Fruit fly (Drosophila melanogaster) whole organism, embryonic: ENCODE results near the gene CG4101.

Experiments used
- Aef1 ChIP-seq: fragments of 200-800 bp; sonication (Bioruptor generic); IDR thresholded peaks from 3 replicates; pipeline ENCODE4 v1.3.6; 2022; ENCODE audit warnings: missing biosample characterization, missing genetic modification characterization
- Asciz ChIP-seq: fragments of 200-800 bp; sonication (Bioruptor generic); optimal IDR thresholded peaks from 2 replicates; lab custom pipeline; 2017; ENCODE audit warnings: missing biosample characterization, mild to moderate bottlenecking, missing genetic modification characterization, missing genetic modification reagents
- Bgb ChIP-seq: fragments of 200-800 bp; sonication (Bioruptor generic); IDR thresholded peaks from 2 replicates; pipeline ENCODE4 v1.3.6; 2022; ENCODE audit warnings: missing biosample characterization, missing genetic modification characterization; ENCODE audit not compliant: partially characterized antibody
- CG10209 ChIP-seq: fragments of 200-800 bp; sonication (Bioruptor generic); optimal IDR thresholded peaks from 3 replicates; lab custom pipeline; 2017; ENCODE audit warnings: missing biosample characterization, mild to moderate bottlenecking, missing genetic modification characterization, missing genetic modification reagents
- CG10267 ChIP-seq: fragments of 200-800 bp; sonication (Bioruptor generic); optimal IDR thresholded peaks from 2 replicates; lab custom pipeline; 2018; ENCODE audit warnings: missing biosample characterization, mild to moderate bottlenecking, missing genetic modification characterization, moderate library complexity
- CG10543 ChIP-seq: fragments of 200-800 bp; sonication (Bioruptor generic); optimal IDR thresholded peaks from 3 replicates; lab custom pipeline; 2017; ENCODE audit warnings: missing biosample characterization, mild to moderate bottlenecking, missing genetic modification characterization, moderate library complexity
- CG11093 ChIP-seq: fragments of 200-800 bp; sonication (Bioruptor generic); IDR thresholded peaks from 3 replicates; pipeline ENCODE4 v1.3.6; 2022; ENCODE audit warnings: missing biosample characterization, missing genetic modification characterization
- CG11398 ChIP-seq: fragments of 200-800 bp; sonication (Bioruptor generic); optimal IDR thresholded peaks from 2 replicates; lab custom pipeline; 2016; ENCODE audit warnings: missing biosample characterization, missing genetic modification characterization
- CG12659 ChIP-seq: fragments of 200-800 bp; sonication (Bioruptor generic); optimal IDR thresholded peaks from 3 replicates; lab custom pipeline; 2017; ENCODE audit warnings: mild to moderate bottlenecking, missing biosample characterization, missing genetic modification reagents, missing genetic modification characterization
- CG12942 ChIP-seq: fragments of 200-800 bp; sonication (Bioruptor generic); optimal IDR thresholded peaks from 3 replicates; lab custom pipeline; 2016; ENCODE audit warnings: missing biosample characterization, missing genetic modification characterization
- CG13287 ChIP-seq: fragments of 200-800 bp; sonication (Bioruptor generic); IDR thresholded peaks from 2 replicates; pipeline ENCODE4 v1.3.6; 2022; ENCODE audit warnings: missing biosample characterization, missing genetic modification characterization; ENCODE audit not compliant: partially characterized antibody
- CG13424 ChIP-seq: fragments of 200-800 bp; sonication (Bioruptor generic); optimal IDR thresholded peaks from 2 replicates; lab custom pipeline; 2019; ENCODE audit warnings: missing biosample characterization, mild to moderate bottlenecking, missing genetic modification characterization, moderate library complexity
- CG13894 ChIP-seq: fragments of 200-800 bp; sonication (Bioruptor generic); optimal IDR thresholded peaks from 3 replicates; lab custom pipeline; 2018; ENCODE audit warnings: missing biosample characterization, mild to moderate bottlenecking, missing genetic modification characterization, moderate library complexity
- CG14965 ChIP-seq: fragments of 200-800 bp; sonication (Bioruptor generic); optimal IDR thresholded peaks from 2 replicates; lab custom pipeline; 2016; ENCODE audit warnings: missing biosample characterization, missing genetic modification characterization, borderline replicate concordance
- CG17361 ChIP-seq: fragments of 200-800 bp; sonication (Bioruptor generic); IDR thresholded peaks from 3 replicates; pipeline ENCODE4 v1.3.6; 2022; ENCODE audit warnings: missing biosample characterization, missing genetic modification characterization
- CG2120 ChIP-seq: fragments of 200-800 bp; sonication (Bioruptor generic); optimal IDR thresholded peaks from 3 replicates; lab custom pipeline; 2016; ENCODE audit warnings: missing biosample characterization, missing genetic modification characterization
- CG30431 ChIP-seq: fragments of 200-800 bp; sonication (Bioruptor generic); optimal IDR thresholded peaks from 2 replicates; lab custom pipeline; 2017; ENCODE audit warnings: missing biosample characterization, missing genetic modification characterization
- CG3065 ChIP-seq: fragments of 200-800 bp; sonication (Bioruptor generic); optimal IDR thresholded peaks from 2 replicates; lab custom pipeline; 2016; ENCODE audit warnings: missing biosample characterization, missing genetic modification characterization
- CG3995 ChIP-seq: fragments of 200-800 bp; sonication (Bioruptor generic); optimal IDR thresholded peaks from 3 replicates; lab custom pipeline; 2016; ENCODE audit warnings: missing biosample characterization, missing genetic modification characterization
- CG4424 ChIP-seq: fragments of 200-800 bp; sonication (Bioruptor generic); optimal IDR thresholded peaks from 3 replicates; lab custom pipeline; 2016; ENCODE audit warnings: missing biosample characterization, missing genetic modification characterization
- CG6254 ChIP-seq: fragments of 200-800 bp; sonication (Bioruptor generic); optimal IDR thresholded peaks from 3 replicates; lab custom pipeline; 2017; ENCODE audit warnings: mild to moderate bottlenecking, missing biosample characterization, missing genetic modification reagents, missing genetic modification characterization
- CG6791 ChIP-seq: fragments of 200-800 bp; sonication (Bioruptor generic); IDR thresholded peaks from 3 replicates; pipeline ENCODE4 v1.3.6; 2022; ENCODE audit warnings: missing biosample characterization, missing genetic modification characterization; ENCODE audit not compliant: partially characterized antibody
- CG7963 ChIP-seq: fragments of 200-800 bp; sonication (Bioruptor generic); IDR thresholded peaks from 3 replicates; pipeline ENCODE4 v1.3.6; 2022; ENCODE audit warnings: missing biosample characterization, missing genetic modification characterization; ENCODE audit not compliant: partially characterized antibody
- CHES-1-like ChIP-seq: fragments of 200-800 bp; sonication (Bioruptor generic); optimal IDR thresholded peaks from 2 replicates; lab custom pipeline; 2016; ENCODE audit warnings: missing biosample characterization, missing genetic modification characterization
- H15 ChIP-seq: fragments of 200-800 bp; sonication (Bioruptor generic); IDR thresholded peaks from 3 replicates; pipeline ENCODE4 v1.3.6; 2022; ENCODE audit warnings: missing biosample characterization, missing genetic modification characterization
- HLH4C ChIP-seq: fragments of 200-800 bp; sonication (Bioruptor generic); IDR thresholded peaks from 3 replicates; pipeline ENCODE4 v1.3.6; 2022; ENCODE audit warnings: missing biosample characterization, missing genetic modification characterization; ENCODE audit not compliant: partially characterized antibody
- HmgZ ChIP-seq: fragments of 200-800 bp; sonication (Bioruptor generic); optimal IDR thresholded peaks from 2 replicates; lab custom pipeline; 2018; ENCODE audit warnings: missing biosample characterization, mild to moderate bottlenecking, missing genetic modification characterization
- Hmr ChIP-seq: fragments of 200-800 bp; sonication (Bioruptor generic); optimal IDR thresholded peaks from 3 replicates; lab custom pipeline; 2017; ENCODE audit warnings: mild to moderate bottlenecking, missing biosample characterization, missing genetic modification reagents, missing genetic modification characterization
- Hsf ChIP-seq: fragments of 200-800 bp; sonication (Bioruptor generic); optimal IDR thresholded peaks from 3 replicates; lab custom pipeline; 2016; ENCODE audit warnings: missing biosample characterization, missing genetic modification characterization
- Nf-YB ChIP-seq: fragments of 200-800 bp; sonication (Bioruptor generic); optimal IDR thresholded peaks from 3 replicates; lab custom pipeline; 2019; ENCODE audit warnings: missing biosample characterization, mild to moderate bottlenecking, missing genetic modification characterization, moderate library complexity
- PHDP ChIP-seq: fragments of 200-800 bp; sonication (Bioruptor generic); optimal IDR thresholded peaks from 3 replicates; lab custom pipeline; 2018; ENCODE audit warnings: missing biosample characterization, mild to moderate bottlenecking, missing genetic modification characterization, moderate library complexity
- Side ChIP-seq: fragments of 200-800 bp; sonication (Bioruptor generic); optimal IDR thresholded peaks from 2 replicates; lab custom pipeline; 2016; ENCODE audit warnings: missing biosample characterization, missing genetic modification characterization
- Sox102F ChIP-seq: fragments of 200-800 bp; sonication (Bioruptor generic); optimal IDR thresholded peaks from 2 replicates; lab custom pipeline; 2018; ENCODE audit warnings: missing biosample characterization, mild to moderate bottlenecking, missing genetic modification characterization, moderate library complexity
- Vsx1 ChIP-seq: fragments of 200-800 bp; sonication (Bioruptor generic); optimal IDR thresholded peaks from 2 replicates; lab custom pipeline; 2017; ENCODE audit warnings: missing biosample characterization, mild to moderate bottlenecking, missing genetic modification characterization, missing genetic modification reagents
- amos ChIP-seq: fragments of 200-800 bp; sonication (Bioruptor generic); IDR thresholded peaks from 2 replicates; pipeline ENCODE4 v1.3.6; 2022; ENCODE audit warnings: missing biosample characterization, missing genetic modification characterization; ENCODE audit not compliant: partially characterized antibody
- az2 ChIP-seq: fragments of 200-800 bp; sonication (Bioruptor generic); optimal IDR thresholded peaks from 3 replicates; lab custom pipeline; 2016; ENCODE audit warnings: missing biosample characterization, missing genetic modification characterization
- bcd ChIP-seq: fragments of 200-800 bp; sonication (Bioruptor generic); optimal IDR thresholded peaks from 2 replicates; lab custom pipeline; 2017; ENCODE audit warnings: missing biosample characterization, mild to moderate bottlenecking, missing genetic modification characterization
- br ChIP-seq: fragments of >200 bp; optimal IDR thresholded peaks from 2 replicates; lab custom pipeline; 2017
- bsh ChIP-seq, 2 experiments: fragments of 200-800 bp; sonication (Bioruptor generic); optimal IDR thresholded peaks; 2 replicates each; lab custom pipeline; 2017 to 2018; ENCODE audit warnings: mild to moderate bottlenecking in 2 of 2, missing biosample characterization in 2 of 2, missing genetic modification characterization in 2 of 2, moderate library complexity in 1 of 2
- btn ChIP-seq: fragments of 200-800 bp; sonication (Bioruptor generic); optimal IDR thresholded peaks from 2 replicates; lab custom pipeline; 2016; ENCODE audit warnings: missing biosample characterization, missing genetic modification characterization
- grau ChIP-seq: fragments of 200-800 bp; optimal IDR thresholded peaks from 3 replicates; lab custom pipeline; 2019; ENCODE audit warnings: missing biosample characterization, mild to moderate bottlenecking, missing genetic modification characterization, moderate library complexity
- kni ChIP-seq: fragments of 200-800 bp; sonication (Bioruptor generic); optimal IDR thresholded peaks from 3 replicates; lab custom pipeline; 2017; ENCODE audit warnings: mild to moderate bottlenecking, missing biosample characterization, missing genetic modification reagents, missing genetic modification characterization
- mirr ChIP-seq: fragments of 200-800 bp; sonication (Bioruptor generic); optimal IDR thresholded peaks from 3 replicates; lab custom pipeline; 2018; ENCODE audit warnings: missing biosample characterization, mild to moderate bottlenecking, missing genetic modification characterization
- onecut ChIP-seq: fragments of 200-800 bp; sonication (Bioruptor generic); IDR thresholded peaks from 2 replicates; pipeline ENCODE4 v1.3.6; 2022; ENCODE audit warnings: missing biosample characterization, missing genetic modification characterization
- phol ChIP-seq: fragments of 200-800 bp; sonication (Bioruptor generic); optimal IDR thresholded peaks from 3 replicates; lab custom pipeline; 2018; ENCODE audit warnings: missing biosample characterization, mild to moderate bottlenecking, missing genetic modification characterization, moderate library complexity
- sens-2 ChIP-seq: fragments of 200-800 bp; sonication (Bioruptor generic); IDR thresholded peaks from 2 replicates; pipeline ENCODE4 v1.3.6; 2022; ENCODE audit warnings: missing biosample characterization, missing genetic modification characterization
- slou ChIP-seq: fragments of 200-800 bp; sonication (Bioruptor generic); optimal IDR thresholded peaks from 3 replicates; lab custom pipeline; 2016; ENCODE audit warnings: missing biosample characterization, missing genetic modification characterization
- ssp ChIP-seq: fragments of 200-800 bp; sonication (Bioruptor generic); IDR thresholded peaks from 2 replicates; pipeline ENCODE4 v1.3.6; 2022; ENCODE audit warnings: missing biosample characterization, missing genetic modification characterization
- trem ChIP-seq: fragments of 200-800 bp; optimal IDR thresholded peaks from 3 replicates; lab custom pipeline; 2019; ENCODE audit warnings: missing biosample characterization, mild to moderate bottlenecking, missing genetic modification characterization, moderate library complexity

The CG4101 gene

dm6 chr3L:16594922-16595518 lies 17.3 kb upstream of the CG4101 start, which contains the start of the genes spd-2 and Apl (continued):
- TF ChIP-seq CG17361 (GFP tag; lab: Robert Waterston, UW), result 0 out of 3 replicates have a peak, but pooled peaks have one; percentile 17
- TF ChIP-seq trem (tag; lab: Kevin White, UChicago), result peak; percentile 19
- TF ChIP-seq CG11093 (GFP tag; lab: Robert Waterston, UW), result no peak
- no peak for TF ChIP-seq CG4424
- TF ChIP-seq CG11398 (GFP tag; lab: Kevin White, UChicago), result no peak
- TF ChIP-seq br (lab: Kevin White, UChicago), result no peak
- TF ChIP-seq CG10543 (GFP tag; lab: Kevin White, UChicago), result no peak
- peak; percentile 52; the same call in 1 of the 3 replicates for TF ChIP-seq CG6791 (GFP tag; lab: Robert Waterston, UW)
- TF ChIP-seq phol, result peak; percentile 90
- no peak for TF ChIP-seq CG14965 (GFP tag; lab: Kevin White, UChicago)
- no peak for TF ChIP-seq H15
- no peak for TF ChIP-seq PHDP
- TF ChIP-seq Bgb (GFP tag; lab: Robert Waterston, UW), result peak; percentile 60
- TF ChIP-seq slou (GFP tag; lab: Kevin White, UChicago), result no peak
- no peak for TF ChIP-seq Nf-YB (GFP tag; lab: Kevin White, UChicago)
- peak; percentile 79 for TF ChIP-seq HLH4C
- no peak for TF ChIP-seq CG3065 (GFP tag; lab: Kevin White, UChicago)
- no peak for TF ChIP-seq CG12942 (GFP tag; lab: Kevin White, UChicago)
- TF ChIP-seq CG13287, result peak; percentile 58

- TF ChIP-seq Hsf (GFP tag; lab: Kevin White, UChicago), result peak; percentile 20
- TF ChIP-seq Asciz (GFP tag; lab: Kevin White, UChicago), result no peak
- peak; percentile 2 for TF ChIP-seq az2 (GFP tag; lab: Kevin White, UChicago)
- TF ChIP-seq amos (GFP tag; lab: Robert Waterston, UW), result no peak
- no peak for TF ChIP-seq ssp
- peak; percentile 28 for TF ChIP-seq CG10267 (tag; lab: Kevin White, UChicago)
- peak; percentile 91 for TF ChIP-seq Vsx1 (GFP tag; lab: Kevin White, UChicago)
- no peak for TF ChIP-seq CHES-1-like
- TF ChIP-seq mirr, result no peak
- TF ChIP-seq Aef1 (GFP tag; lab: Robert Waterston, UW), result no peak
- peak; percentile 15 for TF ChIP-seq Sox102F (GFP tag; lab: Kevin White, UChicago)
- TF ChIP-seq kni (GFP tag; lab: Kevin White, UChicago), result no peak
- no peak for TF ChIP-seq Side (GFP tag; lab: Kevin White, UChicago)
- TF ChIP-seq CG13894, result peak; percentile 25
- TF ChIP-seq CG6254 (GFP tag; lab: Kevin White, UChicago), result no peak
- peak; percentile 91 for TF ChIP-seq CG3995
- peak; percentile 11 for TF ChIP-seq CG10209 (GFP tag; lab: Kevin White, UChicago)
- peak; percentile 30 for TF ChIP-seq grau
- TF ChIP-seq CG7963, result no peak
- no peak for TF ChIP-seq sens-2 (GFP tag; lab: Robert Waterston, UW)
- peak; percentile 9 for TF ChIP-seq bcd (GFP tag; lab: Kevin White, UChicago)
- no peak for TF ChIP-seq CG30431 (GFP tag; lab: Kevin White, UChicago)
- peak; percentile 25 for TF ChIP-seq PHDP
- no peak for TF ChIP-seq btn (GFP tag; lab: Kevin White, UChicago)
- peak; percentile 81 for TF ChIP-seq phol
- peak; percentile 73 for TF ChIP-seq CG12659 (GFP tag; lab: Kevin White, UChicago)
- peak; percentile 54 for TF ChIP-seq CG13424 (tag; lab: Kevin White, UChicago)
- TF ChIP-seq CG2120, result peak; percentile 46
- TF ChIP-seq Hmr (GFP tag; lab: Kevin White, UChicago), result peak; percentile 9
- TF ChIP-seq HmgZ (tag; lab: Kevin White, UChicago), result peak; percentile 20
- TF ChIP-seq onecut (GFP tag; lab: Robert Waterston, UW), result no peak
- no peak for TF ChIP-seq bsh (GFP tag; optimal IDR thresholded peaks at IDR 0.05; lab: Kevin White, UChicago)
These were observed 9.5 kb upstream of the CG4101 start, which contains the start of gene Arts for dm6 chr3L:16602736-16603144. TSS of gene Arts (plus strand) at chr3L:16602851.
